Fruit fly (Drosophila melanogaster): Measurements from ENCODE around the gene RFeSP.
A peak's percentile ranks its signal among the peaks of the same experiment; 100 is the strongest.

RFeSP gene

DNA sequence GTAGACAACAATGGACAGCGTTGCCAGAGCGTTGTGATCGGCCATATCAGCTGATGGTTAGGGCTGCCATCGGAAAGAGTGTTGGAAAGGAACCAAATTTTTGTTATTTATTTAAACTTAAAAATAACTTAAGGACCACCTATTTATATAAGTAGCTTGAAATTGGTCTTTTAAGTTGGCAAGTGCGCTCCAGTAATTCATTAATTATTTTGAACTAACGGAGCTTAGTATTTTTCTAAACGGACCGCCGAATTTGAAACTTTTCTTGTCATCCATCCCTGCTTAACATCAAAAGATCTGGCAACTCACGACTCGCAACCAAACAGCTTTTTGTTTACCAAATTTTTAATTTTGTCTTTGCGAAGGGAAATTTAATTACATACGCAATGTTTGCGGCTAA lies 2.8 kb downstream of the RFeSP start, which contains the start of the genes Rab3GAP1 and CG14352 (continued):
- TF ChIP-seq unpg (GFP tag; optimal IDR thresholded peaks at IDR 0.05) (peak; percentile 85), ci (GFP tag; IDR thresholded peaks at IDR 0.05) (peak; percentile 75), CG6765 (GFP tag; optimal IDR thresholded peaks at IDR 0.05) (peak; percentile 28), CG42726 (GFP tag; IDR thresholded peaks at IDR 0.05; ENCODE audit: partially characterized antibody) (no peak), chm (GFP tag; IDR thresholded peaks at IDR 0.05) (no peak), CrebB (tag; optimal IDR thresholded peaks at IDR 0.05) (peak; percentile 3), ara (GFP tag; IDR thresholded peaks at IDR 0.05) (peak; percentile 73), Myb (GFP tag; optimal IDR thresholded peaks at IDR 0.05) (peak; percentile 84), kay (GFP tag; optimal IDR thresholded peaks at IDR 0.05) (no peak), CG12219 (GFP tag; optimal IDR thresholded peaks at IDR 0.05) (peak; percentile 36), phol (tag; optimal IDR thresholded peaks at IDR 0.05) (peak; percentile 95), mam (GFP tag; optimal IDR thresholded peaks at IDR 0.05) (peak; percentile 86), CG15269 (tag; optimal IDR thresholded peaks at IDR 0.05) (peak; percentile 83), CG12236 (GFP tag; optimal IDR thresholded peaks at IDR 0.05) (peak; percentile 65), Ets65A (GFP tag) (peak; percentile 99), btn (GFP tag; optimal IDR thresholded peaks at IDR 0.05) (peak; percentile 45), ken (GFP tag; IDR thresholded peaks at IDR 0.05) (peak; percentile 87), CG43689 (GFP tag; IDR thresholded peaks at IDR 0.05) (0 out of 2 replicates have a peak, but pooled peaks have one; percentile 4), CG9609 (GFP tag; optimal IDR thresholded peaks at IDR 0.05) (peak; percentile 90), grn (GFP tag; optimal IDR thresholded peaks at IDR 0.05) (peak; percentile 39), Rx (GFP tag; IDR thresholded peaks at IDR 0.05) (peak; percentile 68), CG6689 (GFP tag; IDR thresholded peaks at IDR 0.05) (peak; percentile 82), bowl (GFP tag; IDR thresholded peaks at IDR 0.05) (no peak), CG34224 (GFP tag; IDR thresholded peaks at IDR 0.05; ENCODE audit: partially characterized antibody) (no peak), run (tag; optimal IDR thresholded peaks at IDR 0.05) (no peak), CG33213 (GFP tag; optimal IDR thresholded peaks at IDR 0.05) (peak; percentile 86), Oli (tag; optimal IDR thresholded peaks at IDR 0.05) (peak; percentile 78), prd (optimal IDR thresholded peaks at IDR 0.05) (no peak), prd (GFP tag; IDR thresholded peaks at IDR 0.05) (peak; percentile 91), Atf3 (GFP tag; optimal IDR thresholded peaks at IDR 0.05) (peak; percentile 73), scrt (GFP tag; optimal IDR thresholded peaks at IDR 0.05) (no peak), vfl (GFP tag; optimal IDR thresholded peaks at IDR 0.05) (peak; percentile 83), crp (GFP tag; optimal IDR thresholded peaks at IDR 0.05) (peak; percentile 89 to 98), sisA (GFP tag; IDR thresholded peaks at IDR 0.05) (peak; percentile 91), klu (GFP tag; IDR thresholded peaks at IDR 0.05) (peak; percentile 83), dmrt11E (tag; optimal IDR thresholded peaks at IDR 0.05) (peak; percentile 83), chif (GFP tag; optimal IDR thresholded peaks at IDR 0.05) (peak; percentile 85 to 90), C15 (GFP tag; IDR thresholded peaks at IDR 0.05) (peak; percentile 46; the same call in 1 of the 3 replicates), Blimp-1 (GFP tag; optimal IDR thresholded peaks at IDR 0.05) (peak; percentile 75), crc (GFP tag; optimal IDR thresholded peaks at IDR 0.05) (peak; percentile 60), gce (GFP tag; IDR thresholded peaks at IDR 0.05) (no peak), Lim3 (GFP tag; IDR thresholded peaks at IDR 0.05) (no peak; the same call in 1 of the 2 replicates), Sin3A (optimal IDR thresholded peaks at IDR 0.05) (peak; percentile 91), maf-S (GFP tag; optimal IDR thresholded peaks at IDR 0.05) (peak; percentile 84), MTF-1 (GFP tag; optimal IDR thresholded peaks at IDR 0.05; ENCODE audit: borderline replicate concordance) (peak; percentile 27), Dll (GFP tag; IDR thresholded peaks at IDR 0.05; ENCODE audit: partially characterized antibody) (0 out of 4 replicates have a peak, but pooled peaks have one; percentile 38), dmrt99B (tag; optimal IDR thresholded peaks at IDR 0.05) (no peak), z (GFP tag; IDR thresholded peaks at IDR 0.05) (no peak), Vsx1 (GFP tag; optimal IDR thresholded peaks at IDR 0.05) (no peak), Aef1 (GFP tag; IDR thresholded peaks at IDR 0.05) (peak; percentile 86), stwl (tag; optimal IDR thresholded peaks at IDR 0.05) (peak; percentile 98), CG6854 (GFP tag; optimal IDR thresholded peaks at IDR 0.05) (no peak)

All from whole organism, embryonic.